Fruit fly (Drosophila melanogaster) whole organism, embryonic: ENCODE data around the gene Suv3.

Experiments used
- Adf1 ChIP-seq: fragments of 200-800 bp; sonication (Bioruptor generic); IDR thresholded peaks from 2 replicates; pipeline ENCODE4 v1.3.6; 2022; ENCODE audit warnings: missing biosample characterization, missing genetic modification characterization
- Atf6 ChIP-seq: fragments of 200-800 bp; sonication (Bioruptor generic); IDR thresholded peaks from 2 replicates; pipeline ENCODE4 v1.3.6; 2022; ENCODE audit warnings: missing biosample characterization, missing genetic modification characterization
- Bgb ChIP-seq: fragments of 200-800 bp; sonication (Bioruptor generic); IDR thresholded peaks from 2 replicates; pipeline ENCODE4 v1.3.6; 2022; ENCODE audit warnings: missing biosample characterization, missing genetic modification characterization; ENCODE audit not compliant: partially characterized antibody
- Bteb2 ChIP-seq: fragments of 200-800 bp; sonication (Bioruptor generic); optimal IDR thresholded peaks from 2 replicates; lab custom pipeline; 2016; ENCODE audit warnings: missing biosample characterization, missing genetic modification characterization
- CG10431 ChIP-seq: fragments of 200-800 bp; sonication (Bioruptor generic); optimal IDR thresholded peaks from 3 replicates; lab custom pipeline; 2018; ENCODE audit warnings: missing biosample characterization, mild to moderate bottlenecking, missing genetic modification characterization
- CG10543 ChIP-seq: fragments of 200-800 bp; sonication (Bioruptor generic); optimal IDR thresholded peaks from 3 replicates; lab custom pipeline; 2017; ENCODE audit warnings: missing biosample characterization, mild to moderate bottlenecking, missing genetic modification characterization, moderate library complexity
- CG13775 ChIP-seq: fragments of 200-800 bp; sonication (Bioruptor generic); optimal IDR thresholded peaks from 3 replicates; lab custom pipeline; 2017; ENCODE audit warnings: missing biosample characterization, mild to moderate bottlenecking, missing genetic modification characterization
- CG1832 ChIP-seq: fragments of 200-800 bp; sonication (Bioruptor generic); optimal IDR thresholded peaks from 2 replicates; lab custom pipeline; 2017; ENCODE audit warnings: missing biosample characterization, mild to moderate bottlenecking, missing genetic modification characterization, inconsistent platforms
- CG2116 ChIP-seq: fragments of 200-800 bp; sonication (Bioruptor generic); optimal IDR thresholded peaks from 3 replicates; lab custom pipeline; 2018; ENCODE audit warnings: missing biosample characterization, mild to moderate bottlenecking, missing genetic modification characterization
- CG2199 ChIP-seq: fragments of 200-800 bp; sonication (Bioruptor generic); IDR thresholded peaks from 3 replicates; pipeline ENCODE4 v1.3.6; 2022; ENCODE audit warnings: missing biosample characterization, missing genetic modification characterization
- CG2889 ChIP-seq: fragments of 200-800 bp; sonication (Bioruptor generic); IDR thresholded peaks from 3 replicates; pipeline ENCODE4 v1.3.6; 2022; ENCODE audit warnings: missing biosample characterization, missing genetic modification characterization
- CG31441 ChIP-seq: fragments of 200-800 bp; sonication (Bioruptor generic); IDR thresholded peaks from 2 replicates; pipeline ENCODE4 v1.3.6; 2022; ENCODE audit warnings: missing biosample characterization, missing genetic modification characterization
- CG34376 ChIP-seq: fragments of 200-800 bp; sonication (Bioruptor generic); optimal IDR thresholded peaks from 2 replicates; lab custom pipeline; 2018; ENCODE audit warnings: missing biosample characterization, mild to moderate bottlenecking, missing genetic modification characterization
- CG5245 ChIP-seq: fragments of 200-800 bp; sonication (Bioruptor generic); optimal IDR thresholded peaks from 3 replicates; lab custom pipeline; 2016; ENCODE audit warnings: missing biosample characterization, missing genetic modification characterization
- CG6813 ChIP-seq: fragments of 200-800 bp; sonication (Bioruptor generic); optimal IDR thresholded peaks from 2 replicates; lab custom pipeline; 2017; ENCODE audit warnings: missing biosample characterization, missing genetic modification characterization, mild to moderate bottlenecking, moderate library complexity, missing genetic modification reagents
- CG7271 ChIP-seq: fragments of 200-800 bp; sonication (Bioruptor generic); optimal IDR thresholded peaks from 2 replicates; lab custom pipeline; 2018; ENCODE audit warnings: missing biosample characterization, mild to moderate bottlenecking, missing genetic modification characterization, moderate library complexity
- CG7963 ChIP-seq: fragments of 200-800 bp; sonication (Bioruptor generic); IDR thresholded peaks from 3 replicates; pipeline ENCODE4 v1.3.6; 2022; ENCODE audit warnings: missing biosample characterization, missing genetic modification characterization; ENCODE audit not compliant: partially characterized antibody
- Deaf1 ChIP-seq: fragments of 200-800 bp; optimal IDR thresholded peaks from 3 replicates; lab custom pipeline; 2019; ENCODE audit warnings: missing biosample characterization, mild to moderate bottlenecking, missing genetic modification characterization, moderate library complexity
- Dref ChIP-seq: fragments of 200-800 bp; sonication (Bioruptor generic); IDR thresholded peaks from 2 replicates; pipeline ENCODE4 v1.3.6; 2022; ENCODE audit warnings: missing biosample characterization, missing genetic modification characterization
- Ets65A ChIP-seq: fragments of 200-800 bp; sonication (Bioruptor generic); peaks from one replicate; lab custom pipeline; 2016; ENCODE audit warnings: missing biosample characterization, missing genetic modification characterization
- Ets97D ChIP-seq: fragments of 200-800 bp; sonication (Bioruptor generic); optimal IDR thresholded peaks from 3 replicates; lab custom pipeline; 2016; ENCODE audit warnings: missing biosample characterization, missing genetic modification characterization
- Hey ChIP-seq: fragments of 200-800 bp; sonication (Bioruptor generic); optimal IDR thresholded peaks from 3 replicates; lab custom pipeline; 2018; ENCODE audit warnings: missing biosample characterization, mild to moderate bottlenecking, missing genetic modification characterization
- Hr39 ChIP-seq: fragments of >200 bp; optimal IDR thresholded peaks from 2 replicates; lab custom pipeline; 2017
- Med ChIP-seq: fragments of 200-800 bp; sonication (Bioruptor generic); peaks from one replicate; lab custom pipeline; 2016; ENCODE audit warnings: missing biosample characterization, missing genetic modification characterization, mild to moderate bottlenecking, inconsistent platforms, moderate library complexity
- Nf-YC ChIP-seq: fragments of 200-800 bp; optimal IDR thresholded peaks from 3 replicates; lab custom pipeline; 2019; ENCODE audit warnings: missing biosample characterization, mild to moderate bottlenecking, missing genetic modification characterization, moderate library complexity
- Rfx ChIP-seq: fragments of 200-800 bp; sonication (Bioruptor generic); IDR thresholded peaks from 2 replicates; pipeline ENCODE4 v1.3.6; 2022; ENCODE audit warnings: missing biosample characterization, missing genetic modification characterization
- Stat92E ChIP-seq, 3 experiments: fragments of >200 bp in 2 of 3; fragments of 200-800 bp in 1 of 3; sonication (Bioruptor generic) in 1 of 3; optimal IDR thresholded peaks; 2 replicates each; lab custom pipeline; 2017 to 2019; ENCODE audit warnings: missing biosample characterization in 3 of 3, missing genetic modification characterization in 3 of 3, mild to moderate bottlenecking in 1 of 3, moderate library complexity in 1 of 3
- YL-1 ChIP-seq: fragments of 200-800 bp; sonication (Bioruptor generic); optimal IDR thresholded peaks from 3 replicates; lab custom pipeline; 2017; ENCODE audit warnings: missing biosample characterization, mild to moderate bottlenecking, missing genetic modification characterization
- abd-A ChIP-seq: fragments of 200-800 bp; sonication (Bioruptor generic); optimal IDR thresholded peaks from 3 replicates; lab custom pipeline; 2019; ENCODE audit warnings: missing biosample characterization, mild to moderate bottlenecking, missing genetic modification characterization, moderate library complexity
- ci ChIP-seq: fragments of 200-800 bp; sonication (Bioruptor generic); IDR thresholded peaks from 3 replicates; pipeline ENCODE4 v1.3.6; 2022; ENCODE audit warnings: missing biosample characterization, missing genetic modification characterization
- crol ChIP-seq: fragments of 200-800 bp; sonication (Bioruptor generic); IDR thresholded peaks from 2 replicates; pipeline ENCODE4 v1.3.6; 2022; ENCODE audit warnings: missing biosample characterization, missing genetic modification characterization
- emc ChIP-seq: fragments of 200-800 bp; sonication (Bioruptor generic); optimal IDR thresholded peaks from 2 replicates; lab custom pipeline; 2016; ENCODE audit warnings: missing biosample characterization, missing genetic modification characterization
- exex ChIP-seq: fragments of 200-800 bp; sonication (Bioruptor generic); optimal IDR thresholded peaks from 4 replicates; lab custom pipeline; 2018; ENCODE audit warnings: missing biosample characterization, mild to moderate bottlenecking, missing genetic modification characterization, moderate library complexity
- grn ChIP-seq: fragments of 200-800 bp; sonication (Bioruptor generic); optimal IDR thresholded peaks from 3 replicates; lab custom pipeline; 2017; ENCODE audit warnings: missing biosample characterization, missing genetic modification characterization
- kay ChIP-seq: fragments of 200-800 bp; sonication (Bioruptor generic); optimal IDR thresholded peaks from 2 replicates; lab custom pipeline; 2016; ENCODE audit warnings: missing biosample characterization, missing genetic modification characterization
- lov ChIP-seq, 2 experiments: fragments of 200-800 bp in 1 of 2; fragments of >200 bp in 1 of 2; sonication (Bioruptor generic) in 1 of 2; IDR thresholded peaks in 1 of 2; optimal IDR thresholded peaks in 1 of 2; 2 replicates in 1 of 2; 3 replicates in 1 of 2; pipeline versions ENCODE4 v1.3.6 to Lab custom; 2017 to 2022; ENCODE audit warnings: missing biosample characterization in 1 of 2, missing genetic modification characterization in 1 of 2
- nerfin-1 ChIP-seq: fragments of 200-800 bp; sonication (Bioruptor generic); optimal IDR thresholded peaks from 3 replicates; lab custom pipeline; 2019; ENCODE audit warnings: missing biosample characterization, mild to moderate bottlenecking, missing genetic modification characterization, moderate library complexity
- nom ChIP-seq: fragments of 200-800 bp; sonication (Bioruptor generic); optimal IDR thresholded peaks from 2 replicates; lab custom pipeline; 2017; ENCODE audit warnings: missing biosample characterization, missing genetic modification characterization, mild to moderate bottlenecking, moderate library complexity, missing genetic modification reagents
- onecut ChIP-seq: fragments of 200-800 bp; sonication (Bioruptor generic); IDR thresholded peaks from 2 replicates; pipeline ENCODE4 v1.3.6; 2022; ENCODE audit warnings: missing biosample characterization, missing genetic modification characterization
- pros ChIP-seq: fragments of 200-800 bp; sonication (Bioruptor generic); optimal IDR thresholded peaks from 3 replicates; lab custom pipeline; 2019; ENCODE audit warnings: missing biosample characterization, mild to moderate bottlenecking, missing genetic modification characterization, moderate library complexity
- pzg ChIP-seq: fragments of 200-800 bp; sonication (Bioruptor generic); optimal IDR thresholded peaks from 3 replicates; lab custom pipeline; 2018; ENCODE audit warnings: missing biosample characterization, mild to moderate bottlenecking, missing genetic modification characterization, moderate library complexity
- scrt ChIP-seq: fragments of 200-800 bp; sonication (Bioruptor generic); optimal IDR thresholded peaks from 2 replicates; lab custom pipeline; 2018; ENCODE audit warnings: missing biosample characterization, mild to moderate bottlenecking, missing genetic modification characterization, moderate library complexity
- seq ChIP-seq: fragments of 200-800 bp; sonication (Bioruptor generic); IDR thresholded peaks from 2 replicates; pipeline ENCODE4 v1.3.6; 2022; ENCODE audit warnings: missing biosample characterization, missing genetic modification characterization
- sim ChIP-seq: fragments of 200-800 bp; sonication (Bioruptor generic); IDR thresholded peaks from 2 replicates; pipeline ENCODE4 v1.3.6; 2022; ENCODE audit warnings: missing biosample characterization, missing genetic modification characterization
- sisA ChIP-seq: fragments of 200-800 bp; sonication (Bioruptor generic); IDR thresholded peaks from 2 replicates; pipeline ENCODE4 v1.3.6; 2022; ENCODE audit warnings: missing biosample characterization, missing genetic modification characterization
- sob ChIP-seq: fragments of 200-800 bp; sonication (Bioruptor generic); IDR thresholded peaks from 2 replicates; pipeline ENCODE4 v1.3.6; 2022; ENCODE audit warnings: missing biosample characterization, missing genetic modification characterization
- tin ChIP-seq: fragments of 200-800 bp; sonication (Bioruptor generic); optimal IDR thresholded peaks from 3 replicates; lab custom pipeline; 2016; ENCODE audit warnings: missing biosample characterization, missing genetic modification characterization
- tx ChIP-seq: fragments of 200-800 bp; sonication (Bioruptor generic); optimal IDR thresholded peaks from 2 replicates; lab custom pipeline; 2016; ENCODE audit warnings: missing biosample characterization, missing genetic modification characterization
- vvl ChIP-seq: fragments of 200-800 bp; sonication (Bioruptor generic); IDR thresholded peaks from 2 replicates; pipeline ENCODE4 v1.3.6; 2022; ENCODE audit warnings: missing biosample characterization, missing genetic modification characterization

The Suv3 gene

dm6 chr3R:4284376-4284953 is 26.9 kb upstream of the Suv3 start:
- no peak for TF ChIP-seq Bteb2
- TF ChIP-seq exex (tag; lab: Kevin White, UChicago), result no peak
- peak; percentile 96 for TF ChIP-seq CG13775 (GFP tag; lab: Kevin White, UChicago)
- TF ChIP-seq Ets65A (GFP tag; lab: Kevin White, UChicago), result peak; percentile 16
- 0 out of 3 replicates have a peak, but pooled peaks have one; percentile 24 for TF ChIP-seq ci
- TF ChIP-seq abd-A (tag; lab: Kevin White, UChicago), result peak; percentile 20
- TF ChIP-seq Rfx (GFP tag; lab: Robert Waterston, UW), result no peak
- TF ChIP-seq pros (GFP tag; lab: Kevin White, UChicago), result peak; percentile 84
- no peak for TF ChIP-seq lov (optimal IDR thresholded peaks at IDR 0.05; lab: Kevin White, UChicago)
- 0 out of 3 replicates have a peak, but pooled peaks have one; percentile 50 for TF ChIP-seq lov (GFP tag; IDR thresholded peaks at IDR 0.05; lab: Robert Waterston, UW)
- no peak for TF ChIP-seq YL-1
- TF ChIP-seq nerfin-1 (tag; lab: Kevin White, UChicago), result peak; percentile 51
- TF ChIP-seq Stat92E (GFP tag; optimal IDR thresholded peaks at IDR 0.05; lab: Kevin White, UChicago), result no peak
- TF ChIP-seq CG2199, result peak; percentile 70; the same call in 2 of the 3 replicates
- TF ChIP-seq vvl (GFP tag; lab: Robert Waterston, UW), result 0 out of 2 replicates have a peak, but pooled peaks have one; percentile 26
- no peak for TF ChIP-seq tx (GFP tag; lab: Kevin White, UChicago)
- TF ChIP-seq Med (GFP tag; lab: Kevin White, UChicago), result peak; percentile 54
- no peak for TF ChIP-seq Dref (GFP tag; lab: Robert Waterston, UW)
- no peak for TF ChIP-seq CG2116 (GFP tag; lab: Kevin White, UChicago)
- TF ChIP-seq CG34376 (GFP tag; lab: Kevin White, UChicago), result no peak
- no peak for TF ChIP-seq grn (GFP tag; lab: Kevin White, UChicago)
- peak; percentile 10; the same call in 1 of the 2 replicates for TF ChIP-seq onecut
- peak; percentile 28 for TF ChIP-seq Hey
- TF ChIP-seq Ets97D (GFP tag; lab: Kevin White, UChicago), result no peak
- TF ChIP-seq crol (GFP tag; lab: Robert Waterston, UW), result peak; percentile 26; the same call in 1 of the 2 replicates
- TF ChIP-seq, all 482 proteins: peak for 13

- TF ChIP-seq CG2889 (GFP tag; lab: Robert Waterston, UW), result no peak
- no peak for TF ChIP-seq CG7271 (tag; lab: Kevin White, UChicago)
- TF ChIP-seq CG5245 (GFP tag; lab: Kevin White, UChicago), result no peak
- no peak for TF ChIP-seq CG31441 (GFP tag; lab: Robert Waterston, UW)
- peak; percentile 74 for TF ChIP-seq abd-A (tag; lab: Kevin White, UChicago)
- TF ChIP-seq tin (GFP tag; lab: Kevin White, UChicago), result no peak
- no peak for TF ChIP-seq seq
- TF ChIP-seq emc, result no peak
- no peak for TF ChIP-seq kay
- no peak for TF ChIP-seq sob (GFP tag; lab: Robert Waterston, UW)
- no peak for TF ChIP-seq Atf6 (GFP tag; lab: Robert Waterston, UW)
- TF ChIP-seq nom (GFP tag; lab: Kevin White, UChicago), result peak; percentile 53
- TF ChIP-seq CG34376 (GFP tag; lab: Kevin White, UChicago), result peak; percentile 9
- TF ChIP-seq Hr39 (lab: Kevin White, UChicago), result no peak
- peak; percentile 85 for TF ChIP-seq Adf1 (GFP tag; lab: Robert Waterston, UW)
- TF ChIP-seq scrt, result no peak
- TF ChIP-seq CG1832 (GFP tag; lab: Kevin White, UChicago), result peak; percentile 19
- peak; percentile 1 for TF ChIP-seq pzg (GFP tag; lab: Kevin White, UChicago)
- TF ChIP-seq Nf-YC (tag; lab: Kevin White, UChicago), result peak; percentile 36
- TF ChIP-seq CG10543, result peak; percentile 53
- no peak for TF ChIP-seq sisA
- peak; percentile 82 for TF ChIP-seq Deaf1 (tag; lab: Kevin White, UChicago)
- TF ChIP-seq CG7963 (GFP tag; lab: Robert Waterston, UW), result no peak
- no peak for TF ChIP-seq CG6813 (GFP tag; lab: Kevin White, UChicago)
- no peak for TF ChIP-seq Bgb (GFP tag; lab: Robert Waterston, UW)
- no peak for TF ChIP-seq CG10431 (GFP tag; lab: Kevin White, UChicago)
- peak; percentile 76 for TF ChIP-seq Ets65A (GFP tag; lab: Kevin White, UChicago)
- TF ChIP-seq sim, result no peak
Observed at dm6 chr3R:4291289-4291688, 20.1 kb upstream of the Suv3 start.
